Worm (Caenorhabditis elegans) whole organism, L4 larva: Measurements from ENCODE around the gene srx-97.

ENCODE experiments used
- D1046.2 ChIP-seq: fragments of 200-800 bp; sonication (Bioruptor generic); IDR thresholded peaks from 2 replicates; pipeline ENCODE4 v1.3.6; 2022; ENCODE audit warnings: missing genetic modification characterization, missing compliant biosample characterization
- F10B5.3 ChIP-seq: sonication (generic microtip); optimal IDR thresholded peaks from 2 replicates; lab custom pipeline; 2016; ENCODE audit warnings: mild to moderate bottlenecking, missing genetic modification characterization, missing compliant biosample characterization
- F37D6.2 ChIP-seq: sonication (generic microtip); optimal IDR thresholded peaks from 2 replicates; lab custom pipeline; 2016; ENCODE audit warnings: mild to moderate bottlenecking, missing genetic modification characterization, missing compliant biosample characterization
- F44E2.7 ChIP-seq: fragments of 200-800 bp; sonication (Bioruptor generic); IDR thresholded peaks from 2 replicates; pipeline ENCODE4 v2.1.2; 2022; ENCODE audit warnings: missing genetic modification characterization, missing compliant biosample characterization
- T20F7.1 ChIP-seq: fragments of 200-800 bp; sonication (Bioruptor generic); optimal IDR thresholded peaks from 2 replicates; lab custom pipeline; 2018; ENCODE audit warnings: mild to moderate bottlenecking, missing genetic modification characterization, missing compliant biosample characterization
- Y48G9A.11 ChIP-seq: fragments of 200-800 bp; sonication (Bioruptor generic); IDR thresholded peaks from 2 replicates; pipeline ENCODE4 v1.3.6; 2022; ENCODE audit warnings: missing genetic modification reagents, missing genetic modification characterization, missing compliant biosample characterization
- Y5F2A.4 ChIP-seq: fragments of 200-800 bp; sonication (Bioruptor generic); optimal IDR thresholded peaks from 2 replicates; lab custom pipeline; 2018; ENCODE audit warnings: mild to moderate bottlenecking, missing genetic modification characterization, missing compliant biosample characterization
- aha-1 ChIP-seq: fragments of 150-350 bp; peaks from one replicate; lab custom pipeline; 2014; ENCODE audit warnings: missing biosample characterization, missing genetic modification characterization
- aly-2 ChIP-seq: sonication (generic microtip); optimal IDR thresholded peaks from 2 replicates; lab custom pipeline; 2018; ENCODE audit warnings: missing biosample characterization, missing genetic modification characterization
- ama-1 ChIP-seq: fragments of 150-350 bp; optimal IDR thresholded peaks from 2 replicates; lab custom pipeline; 2014; ENCODE audit warnings: inconsistent platforms, mixed read lengths
- ceh-44 ChIP-seq: fragments of 200-800 bp; sonication (Bioruptor generic); IDR thresholded peaks from 2 replicates; pipeline ENCODE4 v1.3.6; 2022; ENCODE audit warnings: missing genetic modification reagents, missing genetic modification characterization, missing compliant biosample characterization
- ceh-82 ChIP-seq: sonication (generic microtip); optimal IDR thresholded peaks from 2 replicates; lab custom pipeline; 2017; ENCODE audit warnings: missing biosample characterization, missing genetic modification characterization
- ces-1 ChIP-seq: fragments of 150-350 bp; sonication (generic microtip); optimal IDR thresholded peaks from 4 replicates; lab custom pipeline; 2014; ENCODE audit warnings: missing biosample characterization, missing genetic modification reagents, missing genetic modification characterization
- cey-2 ChIP-seq: sonication (generic microtip); optimal IDR thresholded peaks from 3 replicates; lab custom pipeline; 2017; ENCODE audit warnings: missing genetic modification characterization, mild to moderate bottlenecking, missing compliant biosample characterization, antibody characterized with exemption, borderline replicate concordance; ENCODE audit not compliant: insufficient read depth
- ctbp-1 ChIP-seq: fragments of 200-800 bp; sonication (Bioruptor generic); IDR thresholded peaks from 2 replicates; pipeline ENCODE4 v1.3.6; 2022; ENCODE audit warnings: missing genetic modification reagents, missing genetic modification characterization, missing compliant biosample characterization
- daf-8 ChIP-seq: fragments of 200-800 bp; sonication (Bioruptor generic); IDR thresholded peaks from 2 replicates; pipeline ENCODE4 v1.3.6; 2022; ENCODE audit warnings: missing genetic modification characterization, missing compliant biosample characterization
- dmd-6 ChIP-seq: fragments of 200-800 bp; sonication (Bioruptor generic); IDR thresholded peaks from 2 replicates; pipeline ENCODE4 v1.3.6; 2022; ENCODE audit warnings: missing genetic modification reagents, missing genetic modification characterization, missing compliant biosample characterization
- dmd-8 ChIP-seq: fragments of 200-800 bp; sonication (Bioruptor generic); IDR thresholded peaks from 2 replicates; pipeline ENCODE4 v1.3.6; 2022; ENCODE audit warnings: missing genetic modification characterization, missing compliant biosample characterization
- dve-1 ChIP-seq: sonication (generic microtip); optimal IDR thresholded peaks from 2 replicates; lab custom pipeline; 2017; ENCODE audit warnings: antibody characterized with exemption, mild to moderate bottlenecking, missing genetic modification characterization, missing compliant biosample characterization; ENCODE audit not compliant: insufficient read depth
- fkh-10 ChIP-seq: fragments of 150-350 bp; optimal IDR thresholded peaks from 2 replicates; lab custom pipeline; 2014; ENCODE audit warnings: missing biosample characterization, missing genetic modification reagents, missing genetic modification characterization
- hif-1 ChIP-seq, 2 experiments: sonication (generic microtip); optimal IDR thresholded peaks; 2 replicates each; lab custom pipeline; 2016 to 2017; ENCODE audit warnings: missing compliant biosample characterization in 2 of 2, missing genetic modification characterization in 2 of 2, missing genetic modification reagents in 2 of 2, missing genotype in 2 of 2, mild to moderate bottlenecking in 1 of 2
- hlh-11 ChIP-seq: fragments of 200-800 bp; sonication (Bioruptor generic); optimal IDR thresholded peaks from 2 replicates; lab custom pipeline; 2018; ENCODE audit warnings: mild to moderate bottlenecking, missing genetic modification characterization, missing compliant biosample characterization
- hlh-30 ChIP-seq: sonication (generic microtip); optimal IDR thresholded peaks from 2 replicates; lab custom pipeline; 2017; ENCODE audit warnings: antibody characterized with exemption, mild to moderate bottlenecking, missing genetic modification characterization, missing compliant biosample characterization; ENCODE audit not compliant: insufficient read depth
- hmg-1.1 ChIP-seq: fragments of 200-800 bp; sonication (Bioruptor generic); IDR thresholded peaks from 2 replicates; pipeline ENCODE4 v1.3.6; 2022; ENCODE audit warnings: missing genetic modification reagents, missing genetic modification characterization, missing compliant biosample characterization
- jun-1 ChIP-seq: fragments of 150-350 bp; optimal IDR thresholded peaks from 2 replicates; lab custom pipeline; 2014; ENCODE audit warnings: missing biosample characterization, missing genetic modification reagents, missing genetic modification characterization
- lin-13 ChIP-seq: fragments of 150-350 bp; optimal IDR thresholded peaks from 2 replicates; lab custom pipeline; 2014; ENCODE audit warnings: missing biosample characterization, missing genetic modification reagents, missing genetic modification characterization
- lin-38 ChIP-seq: fragments of 200-800 bp; sonication (Bioruptor generic); IDR thresholded peaks from 2 replicates; pipeline ENCODE4 v1.3.6; 2022; ENCODE audit warnings: missing genetic modification reagents, missing genetic modification characterization, missing compliant biosample characterization
- lir-3 ChIP-seq: sonication (generic microtip); optimal IDR thresholded peaks from 2 replicates; lab custom pipeline; 2016; ENCODE audit warnings: mild to moderate bottlenecking, missing genetic modification characterization, missing compliant biosample characterization
- mdl-1 ChIP-seq, 2 experiments: fragments of 150-350 bp in 1 of 2; sonication (generic microtip) in 1 of 2; optimal IDR thresholded peaks; 2 replicates each; lab custom pipeline; 2014 to 2017; ENCODE audit warnings: missing biosample characterization in 2 of 2, missing genetic modification characterization in 2 of 2
- mdt-29 ChIP-seq: fragments of 200-800 bp; sonication (Bioruptor generic); IDR thresholded peaks from 2 replicates; pipeline ENCODE4 v1.3.6; 2022; ENCODE audit warnings: missing genetic modification reagents, missing genetic modification characterization, missing compliant biosample characterization
- mes-2 ChIP-seq: sonication (generic microtip); optimal IDR thresholded peaks from 2 replicates; lab custom pipeline; 2016; ENCODE audit warnings: missing genotype, mild to moderate bottlenecking, missing genetic modification characterization, missing compliant biosample characterization; ENCODE audit not compliant: poor library complexity, severe bottlenecking
- nhr-10 ChIP-seq: fragments of 150-350 bp; optimal IDR thresholded peaks from 2 replicates; lab custom pipeline; 2014; ENCODE audit warnings: missing biosample characterization, missing genetic modification characterization
- nhr-237 ChIP-seq: sonication (generic microtip); optimal IDR thresholded peaks from 2 replicates; lab custom pipeline; 2017; ENCODE audit warnings: missing biosample characterization, missing genetic modification characterization
- nhr-28 ChIP-seq: fragments of 150-350 bp; optimal IDR thresholded peaks from 2 replicates; lab custom pipeline; 2014; ENCODE audit warnings: missing biosample characterization, missing genetic modification characterization
- nhr-41 ChIP-seq: fragments of 200-800 bp; sonication (Bioruptor generic); IDR thresholded peaks from 2 replicates; pipeline ENCODE4 v1.3.6; 2022; ENCODE audit warnings: missing genetic modification reagents, missing genetic modification characterization, missing compliant biosample characterization
- nhr-77 ChIP-seq: fragments of 150-350 bp; optimal IDR thresholded peaks from 2 replicates; lab custom pipeline; 2014; ENCODE audit warnings: missing biosample characterization, missing genetic modification characterization
- pha-4 ChIP-seq, 2 experiments: fragments of 150-350 bp in 1 of 2; fragments of 200-800 bp in 1 of 2; sonication (Bioruptor generic) in 1 of 2; IDR thresholded peaks in 1 of 2; optimal IDR thresholded peaks in 1 of 2; 2 replicates each; pipeline versions ENCODE4 v1.3.6 to Lab custom; 2014 to 2022; ENCODE audit warnings: missing genetic modification characterization in 2 of 2, missing genetic modification reagents in 2 of 2, missing biosample characterization in 1 of 2, missing compliant biosample characterization in 1 of 2
- pqm-1 ChIP-seq: sonication (generic microtip); optimal IDR thresholded peaks from 2 replicates; lab custom pipeline; 2017; ENCODE audit warnings: missing biosample characterization, missing genetic modification characterization
- rbr-2 ChIP-seq: sonication (generic microtip); optimal IDR thresholded peaks from 2 replicates; lab custom pipeline; 2016; ENCODE audit warnings: missing genotype, missing genetic modification characterization, missing compliant biosample characterization
- set-16 ChIP-seq: fragments of 200-800 bp; sonication (Bioruptor generic); IDR thresholded peaks from 2 replicates; pipeline ENCODE4 v1.3.6; 2022; ENCODE audit warnings: missing genetic modification reagents, missing genetic modification characterization, missing compliant biosample characterization
- skn-1 ChIP-seq: fragments of 150-350 bp; optimal IDR thresholded peaks from 2 replicates; lab custom pipeline; 2014; ENCODE audit warnings: missing biosample characterization, missing genetic modification characterization
- snpc-4 ChIP-seq: fragments of 150-350 bp; optimal IDR thresholded peaks from 2 replicates; lab custom pipeline; 2014; ENCODE audit warnings: missing biosample characterization, missing genetic modification characterization
- spr-1 ChIP-seq: sonication (generic microtip); optimal IDR thresholded peaks from 2 replicates; lab custom pipeline; 2016; ENCODE audit warnings: mild to moderate bottlenecking, missing genetic modification characterization, missing compliant biosample characterization
- tra-1 ChIP-seq: fragments of 200-800 bp; sonication (Bioruptor generic); IDR thresholded peaks from 2 replicates; pipeline ENCODE4 v1.3.6; 2022; ENCODE audit warnings: missing genetic modification reagents, missing genetic modification characterization, missing compliant biosample characterization
- unc-130 ChIP-seq: sonication (generic microtip); optimal IDR thresholded peaks from 2 replicates; lab custom pipeline; 2016; ENCODE audit warnings: missing genetic modification reagents, missing genetic modification characterization, missing compliant biosample characterization
- zfp-2 ChIP-seq: sonication (generic microtip); optimal IDR thresholded peaks from 2 replicates; lab custom pipeline; 2016; ENCODE audit warnings: mild to moderate bottlenecking, missing genetic modification characterization, missing compliant biosample characterization
- zfp-3 ChIP-seq: fragments of 200-800 bp; sonication (Bioruptor generic); conservative IDR thresholded peaks from 2 replicates; pipeline ENCODE4 v1.3.6; 2022; ENCODE audit warnings: missing genetic modification reagents, missing genetic modification characterization, missing compliant biosample characterization

srx-97 gene

ce11 chrII:3664470-3664869, 4.7 kb downstream of the srx-97 start, which contains the start of gene F19B10.3:
Gene F19B10.3 (plus strand): TSS chrII:3664770.
- TF ChIP-seq dmd-8 (GFP tag; lab: Robert Waterston, UW): no peak
- no peak for TF ChIP-seq hmg-1.1
- no peak for TF ChIP-seq lin-38 (GFP tag; lab: Robert Waterston, UW)
- no peak for TF ChIP-seq nhr-77 (tag; lab: Kevin White, UChicago)
- TF ChIP-seq pha-4 (GFP tag; IDR thresholded peaks at IDR 0.05; lab: Robert Waterston, UW): no peak
- TF ChIP-seq pha-4 (tag; optimal IDR thresholded peaks at IDR 0.05; lab: Kevin White, UChicago): no peak
- TF ChIP-seq set-16: no peak
- TF ChIP-seq mdl-1 (tag; optimal IDR thresholded peaks at IDR 0.05; lab: Kevin White, UChicago): no peak
- no peak for TF ChIP-seq zfp-2 (tag; lab: Kevin White, UChicago)
- TF ChIP-seq Y5F2A.4 (GFP tag; lab: Kevin White, UChicago): no peak
- no peak for TF ChIP-seq ctbp-1
- no peak for TF ChIP-seq nhr-41 (GFP tag; lab: Robert Waterston, UW)

ce11 chrII:3663796-3664195, 5.4 kb downstream of the srx-97 start, which contains the start of gene F19B10.6:
Gene F19B10.6 (minus strand): TSS chrII:3663896.
- TF ChIP-seq mdl-1 (tag; optimal IDR thresholded peaks at IDR 0.05; lab: Kevin White, UChicago): no peak
- TF ChIP-seq lin-38 (GFP tag; lab: Robert Waterston, UW): no peak
- TF ChIP-seq ceh-44 (GFP tag; lab: Robert Waterston, UW): no peak
- TF ChIP-seq ceh-82 (tag; lab: Kevin White, UChicago): no peak
- TF ChIP-seq ces-1 (GFP tag; lab: Kevin White, UChicago): no peak
- no peak for TF ChIP-seq lin-13
- no peak for TF ChIP-seq pha-4 (GFP tag; IDR thresholded peaks at IDR 0.05; lab: Robert Waterston, UW)
- TF ChIP-seq pha-4 (tag; optimal IDR thresholded peaks at IDR 0.05; lab: Kevin White, UChicago): no peak
- no peak for TF ChIP-seq aha-1
- no peak for TF ChIP-seq cey-2 (tag; lab: Kevin White, UChicago)
- no peak for TF ChIP-seq nhr-10 (tag; lab: Kevin White, UChicago)
- no peak for TF ChIP-seq ama-1
- TF ChIP-seq lir-3 (tag; lab: Kevin White, UChicago): no peak
- TF ChIP-seq Y48G9A.11 (GFP tag; lab: Robert Waterston, UW): no peak
- TF ChIP-seq nhr-237: no peak
- no peak for TF ChIP-seq daf-8
- no peak for TF ChIP-seq T20F7.1 (GFP tag; lab: Kevin White, UChicago)

- TF ChIP-seq rbr-2 (tag; lab: Kevin White, UChicago) (no peak), zfp-3 (GFP tag; lab: Robert Waterston, UW) (no peak), hlh-11 (tag; lab: Kevin White, UChicago) (peak; percentile 51), mes-2 (peak; percentile 39), daf-8 (no peak), D1046.2 (no peak), hif-1 (tag; optimal IDR thresholded peaks at IDR 0.05; lab: Kevin White, UChicago) (peak in 1 of 2 experiments; percentile 19), skn-1 (tag; lab: Kevin White, UChicago) (no peak), nhr-28 (tag; lab: Kevin White, UChicago) (peak; percentile 36), pha-4 (GFP tag; IDR thresholded peaks at IDR 0.05; lab: Robert Waterston, UW) (no peak), pha-4 (tag; optimal IDR thresholded peaks at IDR 0.05; lab: Kevin White, UChicago) (no peak), dve-1 (no peak), jun-1 (no peak), snpc-4 (no peak), F44E2.7 (GFP tag; lab: Robert Waterston, UW) (no peak), ceh-82 (tag; lab: Kevin White, UChicago) (no peak), tra-1 (no peak), nhr-237 (no peak), mdt-29 (GFP tag; lab: Robert Waterston, UW) (no peak), fkh-10 (GFP tag; lab: Kevin White, UChicago) (no peak), F37D6.2 (no peak), Y48G9A.11 (GFP tag; lab: Robert Waterston, UW) (no peak), unc-130 (GFP tag; lab: Kevin White, UChicago) (no peak), dmd-6 (GFP tag; lab: Robert Waterston, UW) (peak; percentile 58), pqm-1 (tag; lab: Kevin White, UChicago) (peak; percentile 26), spr-1 (tag; lab: Kevin White, UChicago) (no peak), F10B5.3 (no peak), hlh-30 (tag; lab: Kevin White, UChicago) (peak; percentile 38), aly-2 (tag; lab: Kevin White, UChicago) (no peak), nhr-41 (GFP tag; lab: Robert Waterston, UW) (no peak)
Measured at ce11 chrII:3661932-3662331, 7.3 kb downstream of the srx-97 start, which contains the start of gene F19B10.13. Gene F19B10.13 (plus strand): TSS chrII:3662274.
